Fruit fly (Drosophila melanogaster) whole organism, embryonic: ENCODE data around the gene Cdk5alpha.

Source experiments
- Asciz ChIP-seq: fragments of 200-800 bp; sonication (Bioruptor generic); optimal IDR thresholded peaks from 2 replicates; lab custom pipeline; 2017; ENCODE audit warnings: missing biosample characterization, mild to moderate bottlenecking, missing genetic modification characterization, missing genetic modification reagents
- B-H1 ChIP-seq: fragments of 200-800 bp; sonication (Bioruptor generic); IDR thresholded peaks from 3 replicates; pipeline ENCODE4 v1.3.6; 2022; ENCODE audit warnings: missing biosample characterization, missing genetic modification characterization
- B-H2 ChIP-seq: fragments of 200-800 bp; sonication (Bioruptor generic); optimal IDR thresholded peaks from 2 replicates; lab custom pipeline; 2018; ENCODE audit warnings: missing biosample characterization, mild to moderate bottlenecking, missing genetic modification characterization
- CG10267 ChIP-seq: fragments of 200-800 bp; sonication (Bioruptor generic); optimal IDR thresholded peaks from 2 replicates; lab custom pipeline; 2018; ENCODE audit warnings: missing biosample characterization, mild to moderate bottlenecking, missing genetic modification characterization, moderate library complexity
- CG10366 ChIP-seq: fragments of 200-800 bp; sonication (Bioruptor generic); IDR thresholded peaks from 2 replicates; pipeline ENCODE4 v1.3.6; 2022; ENCODE audit warnings: missing biosample characterization, missing genetic modification characterization
- CG10431 ChIP-seq: fragments of 200-800 bp; sonication (Bioruptor generic); optimal IDR thresholded peaks from 3 replicates; lab custom pipeline; 2018; ENCODE audit warnings: missing biosample characterization, mild to moderate bottlenecking, missing genetic modification characterization
- CG10979 ChIP-seq: fragments of 200-800 bp; sonication (Bioruptor generic); optimal IDR thresholded peaks from 2 replicates; lab custom pipeline; 2018; ENCODE audit warnings: missing biosample characterization, mild to moderate bottlenecking, missing genetic modification characterization, moderate library complexity
- CG11398 ChIP-seq: fragments of 200-800 bp; sonication (Bioruptor generic); optimal IDR thresholded peaks from 2 replicates; lab custom pipeline; 2016; ENCODE audit warnings: missing biosample characterization, missing genetic modification characterization
- CG12104 ChIP-seq: fragments of 200-800 bp; sonication (Bioruptor generic); optimal IDR thresholded peaks from 3 replicates; lab custom pipeline; 2016; ENCODE audit warnings: missing biosample characterization, missing genetic modification characterization
- CG15601 ChIP-seq: fragments of 200-800 bp; sonication (Bioruptor generic); optimal IDR thresholded peaks from 3 replicates; lab custom pipeline; 2019; ENCODE audit warnings: missing biosample characterization, mild to moderate bottlenecking, missing genetic modification characterization, moderate library complexity
- CG16815 ChIP-seq: fragments of 200-800 bp; sonication (Bioruptor generic); optimal IDR thresholded peaks from 3 replicates; lab custom pipeline; 2017; ENCODE audit warnings: missing biosample characterization, mild to moderate bottlenecking, missing genetic modification characterization
- CG17186 ChIP-seq: fragments of 200-800 bp; sonication (Bioruptor generic); optimal IDR thresholded peaks from 3 replicates; lab custom pipeline; 2017; ENCODE audit warnings: missing biosample characterization, missing genetic modification reagents, missing genetic modification characterization
- CG17802 ChIP-seq: fragments of 200-800 bp; sonication (Bioruptor generic); optimal IDR thresholded peaks from 2 replicates; lab custom pipeline; 2018; ENCODE audit warnings: missing biosample characterization, mild to moderate bottlenecking, missing genetic modification characterization, moderate library complexity
- CG18262 ChIP-seq: fragments of 200-800 bp; optimal IDR thresholded peaks from 3 replicates; lab custom pipeline; 2019; ENCODE audit warnings: missing biosample characterization, mild to moderate bottlenecking, missing genetic modification characterization, moderate library complexity
- CG18764 ChIP-seq: fragments of 200-800 bp; sonication (Bioruptor generic); optimal IDR thresholded peaks from 3 replicates; lab custom pipeline; 2016; ENCODE audit warnings: missing biosample characterization, missing genetic modification characterization
- CG32772 ChIP-seq: fragments of 200-800 bp; sonication (Bioruptor generic); IDR thresholded peaks from 2 replicates; pipeline ENCODE4 v1.3.6; 2022; ENCODE audit warnings: missing biosample characterization, missing genetic modification characterization
- CG4820 ChIP-seq: fragments of 200-800 bp; sonication (Bioruptor generic); optimal IDR thresholded peaks from 3 replicates; lab custom pipeline; 2016; ENCODE audit warnings: missing biosample characterization, missing genetic modification characterization
- CG6254 ChIP-seq: fragments of 200-800 bp; sonication (Bioruptor generic); optimal IDR thresholded peaks from 3 replicates; lab custom pipeline; 2017; ENCODE audit warnings: mild to moderate bottlenecking, missing biosample characterization, missing genetic modification reagents, missing genetic modification characterization
- CG6689 ChIP-seq: fragments of 200-800 bp; sonication (Bioruptor generic); IDR thresholded peaks from 2 replicates; pipeline ENCODE4 v1.3.6; 2022; ENCODE audit warnings: missing biosample characterization, missing genetic modification characterization
- CG7271 ChIP-seq: fragments of 200-800 bp; sonication (Bioruptor generic); optimal IDR thresholded peaks from 2 replicates; lab custom pipeline; 2018; ENCODE audit warnings: missing biosample characterization, mild to moderate bottlenecking, missing genetic modification characterization, moderate library complexity
- CG7786 ChIP-seq: fragments of 200-800 bp; sonication (Bioruptor generic); optimal IDR thresholded peaks from 2 replicates; lab custom pipeline; 2016; ENCODE audit warnings: missing biosample characterization, missing genetic modification characterization
- CG8281 ChIP-seq: fragments of 200-800 bp; sonication (Bioruptor generic); optimal IDR thresholded peaks from 2 replicates; lab custom pipeline; 2018; ENCODE audit warnings: missing biosample characterization, mild to moderate bottlenecking, missing genetic modification characterization, moderate library complexity
- CG8388 ChIP-seq: fragments of 200-800 bp; sonication (Bioruptor generic); optimal IDR thresholded peaks from 2 replicates; lab custom pipeline; 2019; ENCODE audit warnings: missing biosample characterization, mild to moderate bottlenecking, missing genetic modification characterization, moderate library complexity
- CG8924 ChIP-seq: fragments of 200-800 bp; optimal IDR thresholded peaks from 3 replicates; lab custom pipeline; 2019; ENCODE audit warnings: missing biosample characterization, mild to moderate bottlenecking, missing genetic modification characterization, moderate library complexity
- CG9437 ChIP-seq: fragments of 200-800 bp; sonication (Bioruptor generic); optimal IDR thresholded peaks from 2 replicates; lab custom pipeline; 2018; ENCODE audit warnings: missing biosample characterization, mild to moderate bottlenecking, missing genetic modification characterization
- D ChIP-seq, 2 experiments: fragments of 200-800 bp in 1 of 2; fragments of >200 bp in 1 of 2; sonication (Bioruptor generic) in 1 of 2; optimal IDR thresholded peaks; 2 replicates in 1 of 2; 3 replicates in 1 of 2; lab custom pipeline; 2017; ENCODE audit warnings: mild to moderate bottlenecking in 1 of 2, missing biosample characterization in 1 of 2, missing genetic modification characterization in 1 of 2, missing genetic modification reagents in 1 of 2
- Doc3 ChIP-seq: fragments of 200-800 bp; sonication (Bioruptor generic); IDR thresholded peaks from 3 replicates; pipeline ENCODE4 v1.3.6; 2022; ENCODE audit warnings: missing biosample characterization, missing genetic modification characterization; ENCODE audit not compliant: partially characterized antibody
- Drgx ChIP-seq: fragments of 200-800 bp; sonication (Bioruptor generic); IDR thresholded peaks from 2 replicates; pipeline ENCODE4 v1.3.6; 2022; ENCODE audit warnings: missing biosample characterization, missing genetic modification characterization
- HLH3B ChIP-seq: fragments of 200-800 bp; sonication (Bioruptor generic); IDR thresholded peaks from 2 replicates; pipeline ENCODE4 v1.3.6; 2022; ENCODE audit warnings: missing biosample characterization, missing genetic modification characterization
- MBD-R2 ChIP-seq: fragments of 200-800 bp; sonication (Bioruptor generic); IDR thresholded peaks from 2 replicates; pipeline ENCODE4 v1.3.6; 2022; ENCODE audit warnings: missing biosample characterization, missing genetic modification characterization
- Sox100B ChIP-seq: fragments of 200-800 bp; sonication (Bioruptor generic); optimal IDR thresholded peaks from 3 replicates; lab custom pipeline; 2018; ENCODE audit warnings: missing biosample characterization, mild to moderate bottlenecking, missing genetic modification characterization
- Spps ChIP-seq: fragments of 200-800 bp; sonication (Bioruptor generic); optimal IDR thresholded peaks from 2 replicates; lab custom pipeline; 2018; ENCODE audit warnings: missing biosample characterization, mild to moderate bottlenecking, missing genetic modification characterization
- Sry-β ChIP-seq: fragments of 200-800 bp; sonication (Bioruptor generic); optimal IDR thresholded peaks from 2 replicates; lab custom pipeline; 2018; ENCODE audit warnings: missing biosample characterization, mild to moderate bottlenecking, missing genetic modification characterization, moderate library complexity
- Xrp1 ChIP-seq: fragments of 200-800 bp; sonication (Bioruptor generic); IDR thresholded peaks from 2 replicates; pipeline ENCODE4 v1.3.6; 2022; ENCODE audit warnings: missing biosample characterization, missing genetic modification characterization
- YL-1 ChIP-seq: fragments of 200-800 bp; sonication (Bioruptor generic); optimal IDR thresholded peaks from 3 replicates; lab custom pipeline; 2017; ENCODE audit warnings: missing biosample characterization, mild to moderate bottlenecking, missing genetic modification characterization
- az2 ChIP-seq: fragments of 200-800 bp; sonication (Bioruptor generic); optimal IDR thresholded peaks from 3 replicates; lab custom pipeline; 2016; ENCODE audit warnings: missing biosample characterization, missing genetic modification characterization
- bcd ChIP-seq: fragments of 200-800 bp; sonication (Bioruptor generic); optimal IDR thresholded peaks from 2 replicates; lab custom pipeline; 2017; ENCODE audit warnings: missing biosample characterization, mild to moderate bottlenecking, missing genetic modification characterization
- cwo ChIP-seq: fragments of 200-800 bp; sonication (Bioruptor generic); optimal IDR thresholded peaks from 3 replicates; lab custom pipeline; 2017; ENCODE audit warnings: missing biosample characterization, missing genetic modification characterization, mild to moderate bottlenecking, moderate library complexity, missing genetic modification reagents
- gce ChIP-seq: fragments of 200-800 bp; sonication (Bioruptor generic); IDR thresholded peaks from 3 replicates; pipeline ENCODE4 v1.3.6; 2022; ENCODE audit warnings: missing biosample characterization, missing genetic modification characterization
- hbn ChIP-seq: fragments of 200-800 bp; sonication (Bioruptor generic); IDR thresholded peaks from 2 replicates; pipeline ENCODE4 v1.3.6; 2022; ENCODE audit warnings: missing biosample characterization, missing genetic modification characterization; ENCODE audit not compliant: partially characterized antibody
- hkb ChIP-seq, 2 experiments: fragments of 200-800 bp in 1 of 2; fragments of >200 bp in 1 of 2; sonication (Bioruptor generic) in 1 of 2; IDR thresholded peaks in 1 of 2; optimal IDR thresholded peaks in 1 of 2; 2 replicates each; pipeline versions ENCODE4 v1.3.6 to Lab custom; 2017 to 2022; ENCODE audit warnings: missing biosample characterization in 1 of 2, missing genetic modification characterization in 1 of 2
- kah ChIP-seq: fragments of 200-800 bp; sonication (Bioruptor generic); optimal IDR thresholded peaks from 2 replicates; lab custom pipeline; 2018; ENCODE audit warnings: missing biosample characterization, mild to moderate bottlenecking, missing genetic modification characterization
- lola ChIP-seq, 3 experiments: fragments of >200 bp in 2 of 3; fragments of 200-800 bp in 1 of 3; sonication (Bioruptor generic) in 1 of 3; optimal IDR thresholded peaks; 2 replicates each; lab custom pipeline; 2017 to 2019; ENCODE audit warnings: missing biosample characterization in 3 of 3, missing genetic modification characterization in 3 of 3, mild to moderate bottlenecking in 1 of 3, moderate library complexity in 1 of 3
- nau ChIP-seq: fragments of 200-800 bp; sonication (Bioruptor generic); optimal IDR thresholded peaks from 3 replicates; lab custom pipeline; 2017; ENCODE audit warnings: missing biosample characterization, mild to moderate bottlenecking, missing genetic modification characterization, missing genetic modification reagents
- nmo ChIP-seq: fragments of 200-800 bp; sonication (Bioruptor generic); optimal IDR thresholded peaks from 2 replicates; lab custom pipeline; 2018; ENCODE audit warnings: missing biosample characterization, mild to moderate bottlenecking, missing genetic modification characterization, moderate library complexity
- phol ChIP-seq: fragments of 200-800 bp; sonication (Bioruptor generic); optimal IDR thresholded peaks from 3 replicates; lab custom pipeline; 2018; ENCODE audit warnings: missing biosample characterization, mild to moderate bottlenecking, missing genetic modification characterization, moderate library complexity
- pum ChIP-seq: fragments of 200-800 bp; sonication (Bioruptor generic); optimal IDR thresholded peaks from 2 replicates; lab custom pipeline; 2016; ENCODE audit warnings: missing biosample characterization, missing genetic modification characterization
- row ChIP-seq: fragments of 200-800 bp; sonication (Bioruptor generic); IDR thresholded peaks from 3 replicates; pipeline ENCODE4 v1.3.6; 2022; ENCODE audit warnings: missing biosample characterization, missing genetic modification characterization
- vvl ChIP-seq: fragments of 200-800 bp; sonication (Bioruptor generic); IDR thresholded peaks from 2 replicates; pipeline ENCODE4 v1.3.6; 2022; ENCODE audit warnings: missing biosample characterization, missing genetic modification characterization

Cdk5alpha gene

dm6 chr2L:10276436-10276835 lies 34.3 kb downstream of the Cdk5alpha start (continued):
- TF ChIP-seq CG8924 (tag; lab: Kevin White, UChicago) = no peak
- peak; percentile 41 for TF ChIP-seq CG7271 (tag; lab: Kevin White, UChicago)
- no peak for TF ChIP-seq MBD-R2
- TF ChIP-seq CG18262 (tag; lab: Kevin White, UChicago) = peak; percentile 82
- peak in 1 of 3 experiments; percentile 45 for TF ChIP-seq lola (GFP tag; optimal IDR thresholded peaks at IDR 0.05; lab: Kevin White, UChicago)
- TF ChIP-seq kah (GFP tag; lab: Kevin White, UChicago) = peak; percentile 44
- peak; percentile 75 for TF ChIP-seq Asciz
- TF ChIP-seq CG6689 (GFP tag; lab: Robert Waterston, UW) = peak; percentile 23
- TF ChIP-seq CG6254 (GFP tag; lab: Kevin White, UChicago) = peak; percentile 69
- TF ChIP-seq CG17802 (tag; lab: Kevin White, UChicago) = peak; percentile 29
- peak; percentile 5 for TF ChIP-seq CG18764 (GFP tag; lab: Kevin White, UChicago)
- no peak for TF ChIP-seq pum (GFP tag; lab: Kevin White, UChicago)
- TF ChIP-seq CG16815 = no peak
- TF ChIP-seq CG10979 (tag; lab: Kevin White, UChicago) = peak; percentile 66
- peak; percentile 46; the same call in 1 of the 2 replicates for TF ChIP-seq HLH3B (GFP tag; lab: Robert Waterston, UW)
- TF ChIP-seq Doc3 = no peak
- no peak for TF ChIP-seq cwo (GFP tag; lab: Kevin White, UChicago)
- TF ChIP-seq CG8388 (GFP tag; lab: Kevin White, UChicago) = peak; percentile 46
- peak; percentile 10; the same call in 1 of the 3 replicates for TF ChIP-seq B-H1 (GFP tag; lab: Robert Waterston, UW)
- TF ChIP-seq nmo (GFP tag; lab: Kevin White, UChicago) = peak; percentile 41
- no peak for TF ChIP-seq CG7786 (GFP tag; lab: Kevin White, UChicago)
- no peak for TF ChIP-seq nau (GFP tag; lab: Kevin White, UChicago)
- TF ChIP-seq CG17186 (GFP tag; lab: Kevin White, UChicago) = peak; percentile 17
- peak; percentile 19 for TF ChIP-seq CG12104 (GFP tag; lab: Kevin White, UChicago)
- TF ChIP-seq Drgx (GFP tag; lab: Robert Waterston, UW) = peak; percentile 74
- TF ChIP-seq row (GFP tag; lab: Robert Waterston, UW) = no peak
- no peak for TF ChIP-seq bcd (GFP tag; lab: Kevin White, UChicago)
- TF ChIP-seq az2 (GFP tag; lab: Kevin White, UChicago) = peak; percentile 23
- no peak for TF ChIP-seq B-H2 (GFP tag; lab: Kevin White, UChicago)
- TF ChIP-seq Sox100B (GFP tag; lab: Kevin White, UChicago) = peak; percentile 63
- TF ChIP-seq Spps (tag; lab: Kevin White, UChicago) = peak; percentile 54
- no peak for TF ChIP-seq CG10366 (GFP tag; lab: Robert Waterston, UW)
- peak; percentile 4 for TF ChIP-seq Sry-β (GFP tag; lab: Kevin White, UChicago)
- TF ChIP-seq D (optimal IDR thresholded peaks at IDR 0.05; lab: Kevin White, UChicago) = no peak
- TF ChIP-seq D (GFP tag; optimal IDR thresholded peaks at IDR 0.05; lab: Kevin White, UChicago) = peak; percentile 61
- peak; percentile 18 for TF ChIP-seq CG15601 (tag; lab: Kevin White, UChicago)
- peak; percentile 41 for TF ChIP-seq CG4820 (GFP tag; lab: Kevin White, UChicago)
- peak; percentile 34 for TF ChIP-seq CG10431 (GFP tag; lab: Kevin White, UChicago)
- no peak for TF ChIP-seq hbn (GFP tag; lab: Robert Waterston, UW)
- TF ChIP-seq phol (tag; lab: Kevin White, UChicago) = peak; percentile 37
- TF ChIP-seq Xrp1 = peak; percentile 72
- no peak for TF ChIP-seq hkb (optimal IDR thresholded peaks at IDR 0.05; lab: Kevin White, UChicago)
- TF ChIP-seq hkb (GFP tag; IDR thresholded peaks at IDR 0.05; lab: Robert Waterston, UW) = peak; percentile 48
- peak; percentile 57 for TF ChIP-seq CG10267 (tag; lab: Kevin White, UChicago)
- TF ChIP-seq CG8281 = no peak
- TF ChIP-seq CG11398 (GFP tag; lab: Kevin White, UChicago) = no peak
- peak; percentile 44; the same call in 1 of the 3 replicates for TF ChIP-seq gce (GFP tag; lab: Robert Waterston, UW)
- no peak for TF ChIP-seq CG32772 (GFP tag; lab: Robert Waterston, UW)
- peak; percentile 33; the same call in 1 of the 2 replicates for TF ChIP-seq vvl (GFP tag; lab: Robert Waterston, UW)
- peak; percentile 4 for TF ChIP-seq YL-1
- peak; percentile 6 for TF ChIP-seq CG9437 (GFP tag; lab: Kevin White, UChicago)
